Worm (Caenorhabditis elegans) whole organism, L3 larva: ENCODE measurements around the gene F45E12.5.

ENCODE experiments used
- ZK546.5 ChIP-seq: sonication (generic microtip); optimal IDR thresholded peaks from 2 replicates; lab custom pipeline; 2017; ENCODE audit warnings: missing biosample characterization, missing genetic modification characterization
- ama-1 ChIP-seq: fragments of 150-350 bp; optimal IDR thresholded peaks from 2 replicates; lab custom pipeline; 2018
- ceh-28 ChIP-seq: fragments of 150-350 bp; optimal IDR thresholded peaks from 2 replicates; lab custom pipeline; 2014; ENCODE audit warnings: missing biosample characterization, missing genetic modification reagents, missing genetic modification characterization
- ceh-82 ChIP-seq: fragments of 150-350 bp; optimal IDR thresholded peaks from 2 replicates; lab custom pipeline; 2014; ENCODE audit warnings: missing biosample characterization, missing genetic modification characterization
- ceh-9 ChIP-seq: sonication (generic microtip); optimal IDR thresholded peaks from 2 replicates; lab custom pipeline; 2018; ENCODE audit warnings: missing biosample characterization, missing genetic modification characterization
- egl-27 ChIP-seq: sonication (generic microtip); optimal IDR thresholded peaks from 4 replicates; lab custom pipeline; 2017; ENCODE audit warnings: missing biosample characterization, missing genetic modification reagents, missing genetic modification characterization
- egl-5 ChIP-seq: fragments of 150-350 bp; optimal IDR thresholded peaks from 2 replicates; lab custom pipeline; 2017; ENCODE audit warnings: missing biosample characterization, missing genetic modification reagents, missing genetic modification characterization, inconsistent platforms
- elt-1 ChIP-seq: fragments of 150-350 bp; optimal IDR thresholded peaks from 2 replicates; lab custom pipeline; 2014; ENCODE audit warnings: missing biosample characterization, missing genetic modification characterization
- elt-2 ChIP-seq: sonication (generic microtip); optimal IDR thresholded peaks from 2 replicates; lab custom pipeline; 2016; ENCODE audit warnings: missing genetic modification reagents, mild to moderate bottlenecking, missing genetic modification characterization, missing compliant biosample characterization
- elt-3 ChIP-seq, 3 experiments: fragments of 150-350 bp in 1 of 3; sonication (generic microtip) in 2 of 3; optimal IDR thresholded peaks; 2 replicates in 2 of 3; 4 replicates in 1 of 3; lab custom pipeline; 2014 to 2017; ENCODE audit warnings: missing biosample characterization in 3 of 3, missing genetic modification characterization in 3 of 3
- eor-1 ChIP-seq, 2 experiments: fragments of 150-350 bp; optimal IDR thresholded peaks; 2 replicates each; lab custom pipeline; 2014 to 2018; ENCODE audit warnings: missing biosample characterization in 2 of 2, missing genetic modification characterization in 2 of 2
- fkh-10 ChIP-seq: sonication (generic microtip); optimal IDR thresholded peaks from 2 replicates; lab custom pipeline; 2017; ENCODE audit warnings: missing biosample characterization, missing genetic modification reagents, missing genetic modification characterization
- fos-1 ChIP-seq: fragments of 150-350 bp; optimal IDR thresholded peaks from 2 replicates; lab custom pipeline; 2014; ENCODE audit warnings: missing biosample characterization, missing genetic modification characterization
- hmg-11 ChIP-seq: sonication (generic microtip); optimal IDR thresholded peaks from 2 replicates; lab custom pipeline; 2016; ENCODE audit warnings: missing genetic modification characterization, missing compliant biosample characterization
- jun-1 ChIP-seq: fragments of 150-350 bp; optimal IDR thresholded peaks from 2 replicates; lab custom pipeline; 2014; ENCODE audit warnings: missing biosample characterization, missing genetic modification reagents, missing genetic modification characterization
- lin-15B ChIP-seq: fragments of 150-350 bp; optimal IDR thresholded peaks from 2 replicates; lab custom pipeline; 2014; ENCODE audit warnings: missing biosample characterization, missing genetic modification characterization
- lin-39 ChIP-seq: fragments of 150-350 bp; optimal IDR thresholded peaks from 2 replicates; lab custom pipeline; 2018; ENCODE audit warnings: missing biosample characterization, missing genetic modification reagents, missing genetic modification characterization
- lsy-12 ChIP-seq: sonication (generic microtip); optimal IDR thresholded peaks from 2 replicates; lab custom pipeline; 2016; ENCODE audit warnings: mild to moderate bottlenecking, missing genetic modification characterization, missing compliant biosample characterization
- mdl-1 ChIP-seq: fragments of 150-350 bp; optimal IDR thresholded peaks from 2 replicates; lab custom pipeline; 2014; ENCODE audit warnings: missing biosample characterization, missing genetic modification characterization
- mml-1 ChIP-seq: fragments of 150-350 bp; sonication (generic microtip); optimal IDR thresholded peaks from 3 replicates; lab custom pipeline; 2014; ENCODE audit warnings: missing biosample characterization, missing genetic modification characterization
- nfya-1 ChIP-seq: sonication (generic microtip); optimal IDR thresholded peaks from 2 replicates; lab custom pipeline; 2017; ENCODE audit warnings: missing genetic modification characterization, mild to moderate bottlenecking, missing compliant biosample characterization, antibody characterized with exemption, moderate library complexity; ENCODE audit not compliant: insufficient read depth
- nhr-11 ChIP-seq: fragments of 150-350 bp; optimal IDR thresholded peaks from 2 replicates; lab custom pipeline; 2014; ENCODE audit warnings: missing biosample characterization, missing genetic modification characterization
- nhr-12 ChIP-seq: fragments of 150-350 bp; optimal IDR thresholded peaks from 2 replicates; lab custom pipeline; 2014; ENCODE audit warnings: missing biosample characterization, missing genetic modification characterization
- nhr-237 ChIP-seq: fragments of 150-350 bp; optimal IDR thresholded peaks from 2 replicates; lab custom pipeline; 2014; ENCODE audit warnings: missing biosample characterization, missing genetic modification characterization
- nhr-28 ChIP-seq: fragments of 150-350 bp; optimal IDR thresholded peaks from 2 replicates; lab custom pipeline; 2014; ENCODE audit warnings: missing biosample characterization, missing genetic modification characterization
- nhr-43 ChIP-seq: sonication (generic microtip); optimal IDR thresholded peaks from 2 replicates; lab custom pipeline; 2016; ENCODE audit warnings: mild to moderate bottlenecking, missing genetic modification characterization, missing compliant biosample characterization; ENCODE audit not compliant: poor library complexity, severe bottlenecking
- nhr-67 ChIP-seq: fragments of 150-350 bp; optimal IDR thresholded peaks from 2 replicates; lab custom pipeline; 2014; ENCODE audit warnings: missing biosample characterization, missing genetic modification characterization
- nhr-76 ChIP-seq: fragments of 150-350 bp; sonication (generic microtip); optimal IDR thresholded peaks from 5 replicates; lab custom pipeline; 2014; ENCODE audit warnings: missing biosample characterization, missing genetic modification characterization
- nhr-77 ChIP-seq: fragments of 150-350 bp; optimal IDR thresholded peaks from 2 replicates; lab custom pipeline; 2014; ENCODE audit warnings: missing biosample characterization, missing genetic modification characterization
- pha-4 ChIP-seq: fragments of 150-350 bp; optimal IDR thresholded peaks from 2 replicates; lab custom pipeline; 2014; ENCODE audit warnings: missing biosample characterization, missing genetic modification reagents, missing genetic modification characterization
- pqm-1 ChIP-seq: fragments of 150-350 bp; optimal IDR thresholded peaks from 2 replicates; lab custom pipeline; 2017; ENCODE audit warnings: missing biosample characterization, missing genetic modification characterization, inconsistent platforms
- sea-2 ChIP-seq: fragments of 150-350 bp; sonication (generic microtip); optimal IDR thresholded peaks from 4 replicates; lab custom pipeline; 2014; ENCODE audit warnings: missing biosample characterization, missing genetic modification reagents, missing genetic modification characterization
- skn-1 ChIP-seq: fragments of 150-350 bp; optimal IDR thresholded peaks from 2 replicates; lab custom pipeline; 2014; ENCODE audit warnings: missing biosample characterization, missing genetic modification characterization
- snpc-4 ChIP-seq: fragments of 150-350 bp; optimal IDR thresholded peaks from 2 replicates; lab custom pipeline; 2014; ENCODE audit warnings: missing biosample characterization, missing genetic modification characterization
- tbx-2 ChIP-seq: sonication (generic microtip); optimal IDR thresholded peaks from 2 replicates; lab custom pipeline; 2016; ENCODE audit warnings: mild to moderate bottlenecking, missing genetic modification characterization, missing compliant biosample characterization
- unc-39 ChIP-seq: sonication (generic microtip); optimal IDR thresholded peaks from 4 replicates; lab custom pipeline; 2017; ENCODE audit warnings: missing biosample characterization, missing genetic modification characterization
- zag-1 ChIP-seq: fragments of 150-350 bp; optimal IDR thresholded peaks from 2 replicates; lab custom pipeline; 2014; ENCODE audit warnings: missing biosample characterization, missing genetic modification characterization
- ztf-11 ChIP-seq: fragments of 150-350 bp; optimal IDR thresholded peaks from 2 replicates; lab custom pipeline; 2014; ENCODE audit warnings: missing biosample characterization, missing genetic modification characterization
- ztf-4 ChIP-seq: fragments of 150-350 bp; optimal IDR thresholded peaks from 2 replicates; lab custom pipeline; 2014; ENCODE audit warnings: missing biosample characterization, missing genetic modification characterization

Gene F45E12.5

DNA sequence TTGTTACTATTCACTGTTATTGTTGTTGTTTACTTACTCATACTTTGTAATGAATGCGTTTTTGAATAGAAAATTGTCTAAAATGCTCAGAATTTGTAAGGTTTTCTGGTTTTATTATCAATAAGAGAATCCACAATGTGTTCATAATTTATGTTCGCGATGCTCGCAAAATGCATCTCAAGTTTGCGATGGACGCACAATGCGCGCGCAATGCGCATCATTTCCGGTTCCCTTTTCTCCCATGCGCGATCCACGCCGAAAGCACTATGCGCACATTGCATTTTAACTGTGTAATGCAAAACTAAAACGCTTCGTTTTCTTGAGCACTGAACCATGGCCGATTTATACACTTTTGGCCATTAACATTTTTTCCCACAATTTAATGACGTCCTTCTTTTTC lies 9.6 kb upstream of the F45E12.5 start:
- TF ChIP-seq ceh-28, result no peak
- TF ChIP-seq zag-1 (tag; lab: Kevin White, UChicago), result no peak
- peak; percentile 58 for TF ChIP-seq lsy-12 (tag; lab: Kevin White, UChicago)
- no peak for TF ChIP-seq elt-1 (tag; lab: Kevin White, UChicago)
- TF ChIP-seq nhr-43 (tag; lab: Kevin White, UChicago), result peak; percentile 25
- no peak for TF ChIP-seq nhr-28 (tag; lab: Kevin White, UChicago)
- TF ChIP-seq ceh-9, result no peak
- no peak for TF ChIP-seq lin-15B
- TF ChIP-seq, all 47 proteins: peak for 2

DNA sequence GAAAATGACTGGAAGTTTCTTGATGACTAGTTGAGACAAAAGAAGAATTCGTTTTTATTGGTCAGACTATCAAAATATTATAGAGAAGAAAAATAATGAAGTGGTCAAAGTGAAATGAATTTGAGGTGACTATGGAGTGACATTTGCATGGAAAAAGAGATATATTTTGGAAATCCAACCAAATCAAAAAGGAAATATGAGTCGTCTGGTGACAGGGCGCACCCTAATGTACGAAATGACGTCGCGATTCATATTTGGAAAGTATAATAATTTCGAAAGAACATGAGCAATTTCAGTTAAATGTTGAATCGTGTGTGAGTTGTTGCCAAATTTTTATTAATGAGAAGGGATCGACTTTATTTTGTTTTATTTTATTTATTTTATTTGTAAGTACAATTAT lies 7.6 kb upstream of the F45E12.5 start, which contains the start of gene F21D12.2:
TSS of gene F21D12.2 (plus strand) at position 301 of the 400 bp plus-strand sequence.
- TF ChIP-seq nhr-12 (no peak), pha-4 (no peak), ceh-82 (tag; lab: Kevin White, UChicago) (no peak), tbx-2 (tag; lab: Kevin White, UChicago) (no peak), ztf-11 (tag; lab: Kevin White, UChicago) (no peak), nhr-67 (tag; lab: Kevin White, UChicago) (no peak), egl-5 (tag; lab: Kevin White, UChicago) (no peak), fos-1 (no peak), lin-39 (tag; lab: Kevin White, UChicago) (no peak), nhr-76 (tag; lab: Kevin White, UChicago) (no peak), nhr-237 (no peak), ztf-4 (tag; lab: Kevin White, UChicago) (no peak), pqm-1 (tag; lab: Kevin White, UChicago) (no peak), nhr-28 (tag; lab: Kevin White, UChicago) (no peak), ama-1 (lab: Kevin White, UChicago) (no peak), nfya-1 (tag; lab: Kevin White, UChicago) (no peak), mml-1 (tag; lab: Kevin White, UChicago) (no peak), ZK546.5 (tag; lab: Kevin White, UChicago) (no peak), nhr-11 (no peak)

DNA sequence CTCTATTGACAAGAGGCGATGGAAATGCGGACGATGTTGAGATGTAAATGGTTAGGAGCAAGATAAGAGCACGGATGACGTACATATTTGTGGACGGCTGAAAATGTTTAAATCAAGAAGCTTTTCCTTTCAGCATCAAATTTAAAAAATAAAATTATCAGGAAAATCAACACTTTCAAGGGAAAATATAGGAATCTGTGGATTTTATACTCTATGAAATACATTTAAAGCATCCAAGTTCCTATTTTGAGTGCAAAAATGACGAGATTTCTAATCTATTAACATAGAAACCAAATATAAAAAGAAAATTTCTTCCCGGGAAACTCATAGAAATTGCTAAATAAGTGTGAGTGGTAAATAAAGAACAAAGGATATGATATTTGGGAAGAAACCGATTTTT lies 4.2 kb upstream of the F45E12.5 start, which contains the start of gene F45E12.6:
TSS of gene F45E12.6 (minus strand) at position 101 of the 400 bp plus-strand sequence.
- TF ChIP-seq tbx-2 (tag; lab: Kevin White, UChicago), result no peak
- TF ChIP-seq lsy-12 (tag; lab: Kevin White, UChicago), result no peak
- TF ChIP-seq lin-39 (tag; lab: Kevin White, UChicago), result no peak
- no peak for TF ChIP-seq fos-1
- TF ChIP-seq ceh-28, result no peak
- TF ChIP-seq elt-2 (tag; lab: Kevin White, UChicago), result no peak
- TF ChIP-seq unc-39 (tag; lab: Kevin White, UChicago), result no peak
- TF ChIP-seq nfya-1 (tag; lab: Kevin White, UChicago), result no peak
- no peak for TF ChIP-seq sea-2
- TF ChIP-seq ztf-11 (tag; lab: Kevin White, UChicago), result no peak
- TF ChIP-seq pqm-1 (tag; lab: Kevin White, UChicago), result no peak
- no peak for TF ChIP-seq lin-15B
- TF ChIP-seq hmg-11 (tag; lab: Kevin White, UChicago), result no peak
- TF ChIP-seq ama-1 (lab: Kevin White, UChicago), result no peak
- TF ChIP-seq nhr-67 (tag; lab: Kevin White, UChicago), result no peak
- no peak for TF ChIP-seq nhr-12

DNA sequence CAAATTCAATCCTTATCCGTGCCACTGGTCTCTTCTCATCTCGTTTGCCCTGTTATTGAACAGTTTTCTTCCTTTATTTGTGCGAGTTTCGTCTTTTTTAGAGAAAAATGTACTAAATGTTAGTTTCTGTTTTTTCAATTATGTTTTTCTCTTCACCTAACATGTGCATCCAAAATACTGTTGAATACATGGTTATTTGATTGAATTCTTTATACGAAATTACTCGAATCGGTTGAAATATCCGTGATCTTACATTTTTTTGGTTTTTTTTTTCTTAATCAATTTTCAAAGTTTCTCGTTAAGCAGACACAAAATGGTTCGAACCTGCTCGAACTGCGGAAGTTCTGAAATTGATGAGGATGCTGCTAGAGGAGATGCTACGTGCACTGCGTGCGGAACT lies 4.4 kb downstream of the F45E12.5 start, which contains the start of gene brf-1:
TSS of gene brf-1 (plus strand) at position 301 of the 400 bp plus-strand sequence.
- TF ChIP-seq jun-1 (tag; lab: Kevin White, UChicago), result no peak
- no peak for TF ChIP-seq lin-15B
- no peak for TF ChIP-seq nfya-1 (tag; lab: Kevin White, UChicago)
- TF ChIP-seq ama-1 (lab: Kevin White, UChicago), result no peak
- TF ChIP-seq fos-1, result no peak
- no peak for TF ChIP-seq lsy-12 (tag; lab: Kevin White, UChicago)
- TF ChIP-seq ceh-28, result no peak
- TF ChIP-seq elt-1 (tag; lab: Kevin White, UChicago), result no peak

DNA sequence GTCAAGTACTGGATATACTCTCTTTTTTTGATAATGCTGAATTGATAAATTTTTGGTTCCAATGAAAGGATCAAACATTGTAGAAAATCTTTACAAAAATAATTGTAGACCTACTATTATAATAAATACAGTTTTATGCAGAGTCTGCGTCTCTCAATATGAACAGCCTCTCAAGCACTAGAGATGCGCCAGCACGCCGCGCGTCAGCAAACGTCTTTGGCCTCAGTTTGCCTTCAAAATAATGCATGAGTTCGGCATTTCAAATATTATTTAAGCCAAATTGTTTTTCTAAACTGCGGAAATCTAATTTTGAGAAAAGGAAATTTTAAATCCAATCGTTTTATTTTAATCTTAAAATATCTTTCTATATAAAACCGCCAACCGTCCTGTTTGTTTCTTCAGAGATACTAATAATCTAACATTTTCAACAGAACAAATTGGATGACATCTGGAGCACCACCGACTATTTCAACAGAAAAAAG lies 8.2 kb downstream of the F45E12.5 start, which contains the start of gene cul-4:
TSS of gene cul-4 (plus strand) at position 432 of the 482 bp plus-strand sequence.
- TF ChIP-seq elt-1 (tag; lab: Kevin White, UChicago) (no peak), nhr-28 (tag; lab: Kevin White, UChicago) (no peak), lsy-12 (tag; lab: Kevin White, UChicago) (peak; percentile 25), skn-1 (no peak), nhr-76 (tag; lab: Kevin White, UChicago) (no peak), mdl-1 (tag; lab: Kevin White, UChicago) (no peak), hmg-11 (tag; lab: Kevin White, UChicago) (no peak), elt-2 (tag; lab: Kevin White, UChicago) (peak; percentile 47), lin-15B (peak; percentile 47), nhr-12 (no peak), egl-27 (tag; lab: Kevin White, UChicago) (no peak), ztf-4 (tag; lab: Kevin White, UChicago) (no peak), snpc-4 (tag; lab: Kevin White, UChicago) (peak; percentile 83), zag-1 (tag; lab: Kevin White, UChicago) (no peak), sea-2 (no peak), ceh-82 (tag; lab: Kevin White, UChicago) (peak; percentile 29), ceh-28 (no peak), ztf-11 (tag; lab: Kevin White, UChicago) (no peak), elt-3 (tag; optimal IDR thresholded peaks at IDR 0.05; lab: Kevin White, UChicago) (no peak), mml-1 (tag; lab: Kevin White, UChicago) (no peak), fkh-10 (GFP tag; lab: Kevin White, UChicago) (no peak), eor-1 (tag; optimal IDR thresholded peaks at IDR 0.05; lab: Kevin White, UChicago) (no peak), pha-4 (no peak), nhr-43 (tag; lab: Kevin White, UChicago) (peak; percentile 75), nhr-237 (no peak), jun-1 (tag; lab: Kevin White, UChicago) (peak; percentile 31), nhr-77 (no peak), egl-5 (tag; lab: Kevin White, UChicago) (no peak)
